Fruit fly (Drosophila melanogaster) whole organism, wandering third instar larva: ENCODE results near the gene Hr78.

Experiments
- Abd-B ChIP-seq: fragments of >200 bp; optimal IDR thresholded peaks from 2 replicates; lab custom pipeline; 2017; ENCODE audit warnings: missing biosample characterization, missing genetic modification characterization
- CG32264 ChIP-seq: fragments of 200-800 bp; sonication (Bioruptor generic); optimal IDR thresholded peaks from 2 replicates; lab custom pipeline; 2016; ENCODE audit warnings: missing biosample characterization, missing genetic modification characterization
- CG9705 ChIP-seq: fragments of 200-800 bp; sonication (Bioruptor generic); optimal IDR thresholded peaks from 2 replicates; lab custom pipeline; 2018; ENCODE audit warnings: missing biosample characterization, mild to moderate bottlenecking, missing genetic modification characterization
- CrebA ChIP-seq: fragments of 200-800 bp; sonication (Bioruptor generic); optimal IDR thresholded peaks from 2 replicates; lab custom pipeline; 2016; ENCODE audit warnings: missing biosample characterization, mild to moderate bottlenecking, missing genetic modification characterization, borderline replicate concordance
- Dfd ChIP-seq: fragments of >200 bp; optimal IDR thresholded peaks from 2 replicates; lab custom pipeline; 2017; ENCODE audit warnings: missing biosample characterization, missing genetic modification characterization
- Dif ChIP-seq: fragments of 200-275, 200-300 bp; sonication (Bioruptor generic); optimal IDR thresholded peaks from 2 replicates; lab custom pipeline; 2018; ENCODE audit warnings: missing biosample characterization, missing genetic modification characterization; ENCODE audit not compliant: partially characterized antibody
- GATAd ChIP-seq: sonication (Bioruptor generic); optimal IDR thresholded peaks from 2 replicates; lab custom pipeline; 2016; ENCODE audit warnings: missing biosample characterization, missing genetic modification characterization
- HLH106 ChIP-seq: fragments of 200-800 bp; optimal IDR thresholded peaks from 3 replicates; lab custom pipeline; 2019; ENCODE audit warnings: missing biosample characterization, mild to moderate bottlenecking, missing genetic modification characterization, moderate library complexity
- Hnf4 ChIP-seq: fragments of 200-800 bp; sonication (Bioruptor generic); optimal IDR thresholded peaks from 2 replicates; lab custom pipeline; 2016; ENCODE audit warnings: missing biosample characterization, mild to moderate bottlenecking, missing genetic modification characterization
- Hr78 ChIP-seq: fragments of >200 bp; optimal IDR thresholded peaks from 2 replicates; lab custom pipeline; 2017; ENCODE audit warnings: missing biosample characterization, missing genetic modification characterization
- Hr83 ChIP-seq: fragments of 200-300 bp; sonication (Bioruptor generic); optimal IDR thresholded peaks from 2 replicates; lab custom pipeline; 2016; ENCODE audit warnings: missing biosample characterization, mild to moderate bottlenecking, missing genetic modification characterization, moderate library complexity; ENCODE audit not compliant: poor library complexity, severe bottlenecking
- Jra ChIP-seq: sonication (Bioruptor generic); optimal IDR thresholded peaks from 2 replicates; lab custom pipeline; 2016; ENCODE audit warnings: missing biosample characterization, missing genetic modification characterization
- Mio ChIP-seq: sonication (Bioruptor generic); optimal IDR thresholded peaks from 2 replicates; lab custom pipeline; 2016; ENCODE audit warnings: missing biosample characterization, missing genetic modification characterization
- Myc ChIP-seq: fragments of >200 bp; optimal IDR thresholded peaks from 2 replicates; lab custom pipeline; 2017
- N ChIP-seq: fragments of >200 bp; optimal IDR thresholded peaks from 2 replicates; lab custom pipeline; 2018; ENCODE audit warnings: missing biosample characterization, missing external identifiers, missing genetic modification characterization
- OdsH ChIP-seq: fragments of 200-800 bp; sonication (Bioruptor generic); optimal IDR thresholded peaks from 2 replicates; lab custom pipeline; 2016; ENCODE audit warnings: missing biosample characterization, mild to moderate bottlenecking, missing genetic modification characterization
- Rel ChIP-seq, 2 experiments: fragments of 200-800 bp; sonication (Bioruptor generic) in 1 of 2; optimal IDR thresholded peaks; 2 replicates in 1 of 2; 3 replicates in 1 of 2; lab custom pipeline; 2016 to 2019; ENCODE audit warnings: mild to moderate bottlenecking in 2 of 2, missing biosample characterization in 2 of 2, missing genetic modification characterization in 2 of 2, moderate library complexity in 1 of 2
- Sp1 ChIP-seq: fragments of 200-800 bp; sonication (Bioruptor generic); optimal IDR thresholded peaks from 3 replicates; lab custom pipeline; 2019; ENCODE audit warnings: missing biosample characterization, mild to moderate bottlenecking, missing genetic modification characterization, moderate library complexity
- Vsx2 ChIP-seq: fragments of 200-300, 225-300 bp; sonication (Bioruptor generic); optimal IDR thresholded peaks from 2 replicates; lab custom pipeline; 2018; ENCODE audit warnings: missing biosample characterization, missing genetic modification characterization; ENCODE audit not compliant: partially characterized antibody
- br ChIP-seq: fragments of 200-800 bp; sonication (Bioruptor generic); optimal IDR thresholded peaks from 2 replicates; lab custom pipeline; 2016; ENCODE audit warnings: missing biosample characterization, missing genetic modification characterization
- brk ChIP-seq: fragments of 200-800 bp; sonication (Bioruptor generic); optimal IDR thresholded peaks from 2 replicates; lab custom pipeline; 2016; ENCODE audit warnings: missing biosample characterization, mild to moderate bottlenecking, missing genetic modification characterization
- dl ChIP-seq, 2 experiments: fragments of 175-275, 200-275 bp in 1 of 2; fragments of 200-275 bp in 1 of 2; sonication (Bioruptor generic); optimal IDR thresholded peaks; lab custom pipeline; 2018; ENCODE audit warnings: mild to moderate bottlenecking in 2 of 2, missing biosample characterization in 2 of 2, missing genetic modification characterization in 2 of 2, moderate library complexity in 2 of 2; ENCODE audit not compliant: partially characterized antibody in 2 of 2, insufficient read depth in 1 of 2
- dmrt93B ChIP-seq: fragments of 200-800 bp; sonication (Bioruptor generic); optimal IDR thresholded peaks from 2 replicates; lab custom pipeline; 2018; ENCODE audit warnings: missing biosample characterization, mild to moderate bottlenecking, missing genetic modification characterization
- dsf ChIP-seq: sonication (Bioruptor generic); optimal IDR thresholded peaks from 2 replicates; lab custom pipeline; 2016; ENCODE audit warnings: missing biosample characterization, missing genetic modification characterization, borderline replicate concordance
- ey ChIP-seq: fragments of 200-800 bp; sonication (Bioruptor generic); optimal IDR thresholded peaks from 2 replicates; lab custom pipeline; 2016; ENCODE audit warnings: missing biosample characterization, missing genetic modification characterization
- foxo ChIP-seq, 2 experiments: fragments of 200-800 bp; sonication (Bioruptor generic); optimal IDR thresholded peaks; 2 replicates in 1 of 2; 3 replicates in 1 of 2; lab custom pipeline; 2016 to 2017; ENCODE audit warnings: missing biosample characterization in 2 of 2, missing genetic modification characterization in 2 of 2
- fru ChIP-seq: fragments of 200-800 bp; sonication (Bioruptor generic); optimal IDR thresholded peaks from 3 replicates; lab custom pipeline; 2016; ENCODE audit warnings: missing biosample characterization, mild to moderate bottlenecking, missing genetic modification characterization
- h ChIP-seq: fragments of 200-800 bp; sonication (Bioruptor generic); optimal IDR thresholded peaks from 3 replicates; lab custom pipeline; 2016; ENCODE audit warnings: missing biosample characterization, mild to moderate bottlenecking, missing genetic modification characterization
- jim ChIP-seq: fragments of 175-275, 200-325 bp; sonication (Bioruptor generic); optimal IDR thresholded peaks from 2 replicates; lab custom pipeline; 2016; ENCODE audit warnings: missing biosample characterization, mild to moderate bottlenecking, missing genetic modification characterization
- lola ChIP-seq: fragments of >200 bp; optimal IDR thresholded peaks from 2 replicates; lab custom pipeline; 2017; ENCODE audit warnings: missing biosample characterization, missing genetic modification characterization
- pan ChIP-seq: fragments of >200 bp; optimal IDR thresholded peaks from 2 replicates; lab custom pipeline; 2017
- psq ChIP-seq: fragments of 200-800 bp; sonication (Bioruptor generic); optimal IDR thresholded peaks from 3 replicates; lab custom pipeline; 2017; ENCODE audit warnings: missing biosample characterization, mild to moderate bottlenecking, missing genetic modification characterization, moderate library complexity
- rgr ChIP-seq: fragments of 200-800 bp; sonication (Bioruptor generic); optimal IDR thresholded peaks from 3 replicates; lab custom pipeline; 2016; ENCODE audit warnings: missing biosample characterization, mild to moderate bottlenecking, missing genetic modification characterization
- sage ChIP-seq: fragments of 200-800 bp; sonication (Bioruptor generic); optimal IDR thresholded peaks from 2 replicates; lab custom pipeline; 2016; ENCODE audit warnings: missing biosample characterization, mild to moderate bottlenecking, missing genetic modification characterization
- sv ChIP-seq: fragments of 200-800 bp; sonication (Bioruptor generic); optimal IDR thresholded peaks from 3 replicates; lab custom pipeline; 2016; ENCODE audit warnings: missing biosample characterization, missing genetic modification characterization
- tai ChIP-seq: sonication (Bioruptor generic); optimal IDR thresholded peaks from 2 replicates; lab custom pipeline; 2016; ENCODE audit warnings: missing biosample characterization, missing genetic modification characterization
- usp ChIP-seq: fragments of >200 bp; optimal IDR thresholded peaks from 2 replicates; lab custom pipeline; 2017; ENCODE audit warnings: missing biosample characterization, missing genetic modification characterization
- woc ChIP-seq: sonication (Bioruptor generic); optimal IDR thresholded peaks from 2 replicates; lab custom pipeline; 2016; ENCODE audit warnings: missing biosample characterization, mild to moderate bottlenecking, missing genetic modification characterization

Hr78 gene

dm6 chr3L:21501928-21502327, 4.6 kb upstream of the Hr78 start:
- TF ChIP-seq brk (GFP tag; lab: Kevin White, UChicago) (no peak), N (no peak), lola (GFP tag; lab: Kevin White, UChicago) (no peak), psq (GFP tag; lab: Kevin White, UChicago) (no peak), br (GFP tag; lab: Kevin White, UChicago) (no peak), sage (GFP tag; lab: Kevin White, UChicago) (no peak), dsf (GFP tag; lab: Kevin White, UChicago) (no peak), Dif (no peak), Mio (GFP tag; lab: Kevin White, UChicago) (no peak), Hr83 (no peak), tai (GFP tag; lab: Kevin White, UChicago) (no peak), Hnf4 (GFP tag; lab: Kevin White, UChicago) (peak; percentile 55), Myc (lab: Kevin White, UChicago) (no peak), CG9705 (GFP tag; lab: Kevin White, UChicago) (no peak), Sp1 (GFP tag; lab: Kevin White, UChicago) (no peak), sv (GFP tag; lab: Kevin White, UChicago) (no peak), CrebA (GFP tag; lab: Kevin White, UChicago) (no peak), OdsH (peak; percentile 8), Abd-B (GFP tag; lab: Kevin White, UChicago) (no peak), dmrt93B (GFP tag; lab: Kevin White, UChicago) (no peak), usp (GFP tag; lab: Kevin White, UChicago) (no peak), Vsx2 (no peak), foxo (GFP tag; optimal IDR thresholded peaks at IDR 0.05; lab: Kevin White, UChicago) (peak in 1 of 2 experiments; percentile 34), woc (GFP tag; lab: Kevin White, UChicago) (peak; percentile 0), jim (no peak), Dfd (GFP tag; lab: Kevin White, UChicago) (no peak), Rel (GFP tag; optimal IDR thresholded peaks at IDR 0.05; lab: Kevin White, UChicago) (no peak), Rel (tag; optimal IDR thresholded peaks at IDR 0.05; lab: Kevin White, UChicago) (no peak), pan (lab: Kevin White, UChicago) (no peak), fru (GFP tag; lab: Kevin White, UChicago) (peak; percentile 54), Hr78 (GFP tag; lab: Kevin White, UChicago) (no peak), CG32264 (no peak), GATAd (GFP tag; lab: Kevin White, UChicago) (no peak), HLH106 (tag; lab: Kevin White, UChicago) (no peak), rgr (GFP tag; lab: Kevin White, UChicago) (peak; percentile 30), dl (GFP tag; optimal IDR thresholded peaks at IDR 0.05; lab: Kevin White, UChicago; ENCODE audit: insufficient read depth in 1 of 2, partially characterized antibody in 2 of 2) (no peak), h (GFP tag; lab: Kevin White, UChicago) (peak; percentile 30), ey (GFP tag; lab: Kevin White, UChicago) (no peak), Jra (GFP tag; lab: Kevin White, UChicago) (no peak)

- TF ChIP-seq Rel (GFP tag; optimal IDR thresholded peaks at IDR 0.05; lab: Kevin White, UChicago) (no peak), Rel (tag; optimal IDR thresholded peaks at IDR 0.05; lab: Kevin White, UChicago) (no peak), dl (GFP tag; optimal IDR thresholded peaks at IDR 0.05; lab: Kevin White, UChicago; ENCODE audit: insufficient read depth in 1 of 2, partially characterized antibody in 2 of 2) (no peak), Hr78 (GFP tag; lab: Kevin White, UChicago) (no peak), ey (GFP tag; lab: Kevin White, UChicago) (no peak), usp (GFP tag; lab: Kevin White, UChicago) (no peak), foxo (GFP tag; optimal IDR thresholded peaks at IDR 0.05; lab: Kevin White, UChicago) (no peak)
Measured at dm6 chr3L:21501172-21501571, 3.9 kb upstream of the Hr78 start, which contains the start of gene Est-Q. Est-Q (plus strand) TSS chr3L:21501421.
